Worm (Caenorhabditis elegans) whole organism, L1 larva: ENCODE results near the gene nspb-7.
A peak's percentile ranks its signal among the peaks of the same experiment; 100 is the strongest.

Experiments used
- C16A3.4 ChIP-seq: fragments of 150-350 bp; optimal IDR thresholded peaks from 2 replicates; lab custom pipeline; 2014; ENCODE audit warnings: missing biosample characterization, missing genetic modification characterization
- C34B4.2 ChIP-seq: sonication (generic microtip); optimal IDR thresholded peaks from 2 replicates; lab custom pipeline; 2017; ENCODE audit warnings: mild to moderate bottlenecking, missing genetic modification characterization, missing compliant biosample characterization
- F16B12.6 ChIP-seq: fragments of 150-350 bp; optimal IDR thresholded peaks from 2 replicates; lab custom pipeline; 2014; ENCODE audit warnings: missing biosample characterization, missing genetic modification characterization
- Y116A8C.19 ChIP-seq: sonication (generic microtip); optimal IDR thresholded peaks from 2 replicates; lab custom pipeline; 2016; ENCODE audit warnings: missing compliant biosample characterization, missing genetic modification characterization, borderline replicate concordance
- blmp-1 ChIP-seq: fragments of 150-350 bp; optimal IDR thresholded peaks from 2 replicates; lab custom pipeline; 2014; ENCODE audit warnings: missing biosample characterization, missing genetic modification characterization
- ceh-90 ChIP-seq: sonication (generic microtip); optimal IDR thresholded peaks from 2 replicates; lab custom pipeline; 2016; ENCODE audit warnings: missing genetic modification characterization, missing compliant biosample characterization
- ces-1 ChIP-seq: fragments of 150-350 bp; optimal IDR thresholded peaks from 2 replicates; lab custom pipeline; 2014; ENCODE audit warnings: missing biosample characterization, missing genetic modification reagents, missing genetic modification characterization
- dpl-1 ChIP-seq, 3 experiments: fragments of 150-350 bp in 2 of 3; sonication (generic microtip) in 1 of 3; optimal IDR thresholded peaks; 2 replicates each; lab custom pipeline; 2014 to 2017; ENCODE audit warnings: missing biosample characterization in 3 of 3, missing genetic modification characterization in 3 of 3, missing genetic modification reagents in 3 of 3
- dsc-1 ChIP-seq: sonication (generic microtip); optimal IDR thresholded peaks from 2 replicates; lab custom pipeline; 2016; ENCODE audit warnings: mild to moderate bottlenecking, missing genetic modification characterization, missing compliant biosample characterization
- efl-1 ChIP-seq, 4 experiments: fragments of 150-350 bp; optimal IDR thresholded peaks in 3 of 4; peaks in 1 of 4; 1 replicate in 1 of 4; 2 replicates in 3 of 4; lab custom pipeline; 2014; ENCODE audit warnings: missing biosample characterization in 2 of 4, missing genetic modification characterization in 2 of 4, missing genetic modification reagents in 2 of 4
- elt-2 ChIP-seq: sonication (generic microtip); optimal IDR thresholded peaks from 2 replicates; lab custom pipeline; 2016; ENCODE audit warnings: missing genetic modification characterization, mild to moderate bottlenecking, inconsistent platforms, missing compliant biosample characterization, missing genetic modification reagents
- ets-5 ChIP-seq: fragments of 200-800 bp; sonication (Bioruptor generic); IDR thresholded peaks from 2 replicates; pipeline ENCODE4 v1.3.6; 2022; ENCODE audit warnings: missing genetic modification characterization, missing compliant biosample characterization
- fkh-10 ChIP-seq: sonication (generic microtip); optimal IDR thresholded peaks from 2 replicates; lab custom pipeline; 2017; ENCODE audit warnings: missing biosample characterization, missing genetic modification reagents, missing genetic modification characterization
- fkh-8 ChIP-seq: sonication (generic microtip); optimal IDR thresholded peaks from 2 replicates; lab custom pipeline; 2016; ENCODE audit warnings: mild to moderate bottlenecking, missing genetic modification characterization, missing compliant biosample characterization
- isw-1 ChIP-seq: fragments of 200-800 bp; sonication (Bioruptor generic); IDR thresholded peaks from 2 replicates; pipeline ENCODE4 v1.3.6; 2022; ENCODE audit warnings: missing genetic modification characterization, missing compliant biosample characterization
- lin-14 ChIP-seq: fragments of 200-800 bp; sonication (Bioruptor generic); optimal IDR thresholded peaks from 2 replicates; lab custom pipeline; 2018; ENCODE audit warnings: mild to moderate bottlenecking, missing genetic modification characterization, moderate library complexity, missing compliant biosample characterization
- lin-15B ChIP-seq: fragments of 150-350 bp; sonication (generic microtip); optimal IDR thresholded peaks from 3 replicates; lab custom pipeline; 2014; ENCODE audit warnings: missing biosample characterization, missing genetic modification characterization
- lin-35 ChIP-seq, 2 experiments: fragments of 150-350 bp; optimal IDR thresholded peaks; 2 replicates each; lab custom pipeline; 2014; ENCODE audit warnings: missing biosample characterization in 2 of 2, missing genetic modification characterization in 2 of 2, missing genetic modification reagents in 2 of 2
- lir-3 ChIP-seq: sonication (generic microtip); optimal IDR thresholded peaks from 2 replicates; lab custom pipeline; 2016; ENCODE audit warnings: mild to moderate bottlenecking, missing genetic modification characterization, moderate library complexity, missing compliant biosample characterization; ENCODE audit not compliant: poor library complexity
- lsy-2 ChIP-seq, 2 experiments: fragments of 150-350 bp; optimal IDR thresholded peaks; 2 replicates each; lab custom pipeline; 2014; ENCODE audit warnings: missing biosample characterization in 2 of 2, missing genetic modification characterization in 2 of 2
- mep-1 ChIP-seq: fragments of 150-350 bp; optimal IDR thresholded peaks from 2 replicates; lab custom pipeline; 2014; ENCODE audit warnings: missing biosample characterization, missing genetic modification characterization
- nhr-237 ChIP-seq: fragments of 150-350 bp; optimal IDR thresholded peaks from 2 replicates; lab custom pipeline; 2014; ENCODE audit warnings: missing biosample characterization, missing genetic modification characterization
- nhr-47 ChIP-seq: sonication (generic microtip); optimal IDR thresholded peaks from 2 replicates; lab custom pipeline; 2016; ENCODE audit warnings: mild to moderate bottlenecking, missing genetic modification characterization, moderate library complexity, missing compliant biosample characterization
- nhr-71 ChIP-seq: sonication (generic microtip); optimal IDR thresholded peaks from 2 replicates; lab custom pipeline; 2016; ENCODE audit warnings: mild to moderate bottlenecking, missing genetic modification characterization, moderate library complexity, missing compliant biosample characterization
- nhr-77 ChIP-seq: fragments of 150-350 bp; optimal IDR thresholded peaks from 2 replicates; lab custom pipeline; 2014; ENCODE audit warnings: missing biosample characterization, missing genetic modification characterization
- nhr-85 ChIP-seq: sonication (generic microtip); peaks from one replicate; lab custom pipeline; 2016; ENCODE audit warnings: missing genetic modification characterization, inconsistent platforms, missing compliant biosample characterization
- nhr-90 ChIP-seq: sonication (generic microtip); optimal IDR thresholded peaks from 2 replicates; lab custom pipeline; 2016; ENCODE audit warnings: mild to moderate bottlenecking, missing genetic modification characterization, missing compliant biosample characterization; ENCODE audit not compliant: poor library complexity
- pax-3 ChIP-seq: fragments of 200-800 bp; sonication (Bioruptor generic); optimal IDR thresholded peaks from 2 replicates; lab custom pipeline; 2018; ENCODE audit warnings: mild to moderate bottlenecking, missing genetic modification characterization, moderate library complexity, missing compliant biosample characterization
- rnt-1 ChIP-seq: sonication (generic microtip); optimal IDR thresholded peaks from 2 replicates; lab custom pipeline; 2016; ENCODE audit warnings: mild to moderate bottlenecking, missing genetic modification characterization, moderate library complexity, missing compliant biosample characterization
- skn-1 ChIP-seq: fragments of 150-350 bp; optimal IDR thresholded peaks from 2 replicates; lab custom pipeline; 2014; ENCODE audit warnings: missing biosample characterization, missing genetic modification characterization
- snu-23 ChIP-seq: sonication (generic microtip); optimal IDR thresholded peaks from 2 replicates; lab custom pipeline; 2016; ENCODE audit warnings: missing genetic modification characterization, missing compliant biosample characterization
- sox-4 ChIP-seq: sonication (generic microtip); optimal IDR thresholded peaks from 2 replicates; lab custom pipeline; 2016; ENCODE audit warnings: missing genetic modification characterization, missing compliant biosample characterization
- sup-37 ChIP-seq: fragments of 200-800 bp; sonication (Bioruptor generic); optimal IDR thresholded peaks from 2 replicates; lab custom pipeline; 2018; ENCODE audit warnings: mild to moderate bottlenecking, missing genetic modification characterization, missing compliant biosample characterization
- tbx-2 ChIP-seq: sonication (generic microtip); optimal IDR thresholded peaks from 2 replicates; lab custom pipeline; 2016; ENCODE audit warnings: missing genetic modification characterization, missing compliant biosample characterization
- unc-98 ChIP-seq: fragments of 200-800 bp; sonication (Bioruptor generic); IDR thresholded peaks from 2 replicates; pipeline ENCODE4 v1.3.6; 2022; ENCODE audit warnings: missing genetic modification characterization, missing compliant biosample characterization
- vab-15 ChIP-seq: sonication (generic microtip); optimal IDR thresholded peaks from 2 replicates; lab custom pipeline; 2017; ENCODE audit warnings: missing genotype, mild to moderate bottlenecking, missing genetic modification characterization, missing compliant biosample characterization
- ztf-11 ChIP-seq, 2 experiments: sonication (generic microtip); optimal IDR thresholded peaks; 2 replicates each; lab custom pipeline; 2016 to 2017; ENCODE audit warnings: missing genetic modification characterization in 2 of 2, missing biosample characterization in 1 of 2, missing compliant biosample characterization in 1 of 2

nspb-7 gene

ce11 chrII:14561549-14562115, 16.5 kb upstream of the nspb-7 start, which contains the start of gene mog-4 (continued):
- TF ChIP-seq tbx-2 (tag; lab: Kevin White, UChicago) (peak; percentile 97), mep-1 (tag; lab: Kevin White, UChicago) (peak; percentile 88), lsy-2 (tag; optimal IDR thresholded peaks at IDR 0.05; lab: Kevin White, UChicago) (peak; percentile 98), dpl-1 (GFP tag; optimal IDR thresholded peaks at IDR 0.05; lab: Kevin White, UChicago) (peak; percentile 74 to 83 (median 77)), dsc-1 (tag; lab: Kevin White, UChicago) (peak; percentile 98), sox-4 (tag; lab: Kevin White, UChicago) (peak; percentile 93), sup-37 (peak; percentile 83), ces-1 (GFP tag; lab: Kevin White, UChicago) (peak; percentile 34), ets-5 (GFP tag; lab: Robert Waterston, UW) (peak; percentile 92; the same call in 1 of the 2 replicates), ztf-11 (tag; optimal IDR thresholded peaks at IDR 0.05; lab: Kevin White, UChicago) (peak in 1 of 2 experiments; percentile 96), C16A3.4 (peak; percentile 82), pax-3 (tag; lab: Kevin White, UChicago) (peak; percentile 98), nhr-71 (tag; lab: Kevin White, UChicago) (peak; percentile 99), snu-23 (peak; percentile 98), lin-15B (tag; lab: Kevin White, UChicago) (peak; percentile 73), blmp-1 (tag; lab: Kevin White, UChicago) (peak; percentile 49), unc-98 (GFP tag; lab: Robert Waterston, UW) (peak; percentile 100), elt-2 (tag; lab: Kevin White, UChicago) (peak; percentile 86), vab-15 (tag; lab: Kevin White, UChicago) (peak; percentile 91), isw-1 (GFP tag; lab: Robert Waterston, UW) (peak; percentile 100), lin-35 (GFP tag; optimal IDR thresholded peaks at IDR 0.05; lab: Kevin White, UChicago) (peak; percentile 69 to 86), ceh-90 (peak; percentile 82), skn-1 (tag; lab: Kevin White, UChicago) (peak; percentile 33), nhr-85 (peak; percentile 98), nhr-237 (peak; percentile 46), nhr-77 (tag; lab: Kevin White, UChicago) (peak; percentile 95), fkh-10 (GFP tag; lab: Kevin White, UChicago) (peak; percentile 65), Y116A8C.19 (tag; lab: Kevin White, UChicago) (peak; percentile 59), fkh-8 (peak; percentile 98), C34B4.2 (tag; lab: Kevin White, UChicago) (peak; percentile 54), lir-3 (peak; percentile 99)

- TF ChIP-seq lsy-2 (tag; optimal IDR thresholded peaks at IDR 0.05; lab: Kevin White, UChicago) (peak; percentile 78 to 95), F16B12.6 (tag; lab: Kevin White, UChicago) (peak; percentile 57), lin-14 (GFP tag; lab: Kevin White, UChicago) (peak; percentile 21), snu-23 (peak; percentile 8), C16A3.4 (peak; percentile 6), nhr-71 (tag; lab: Kevin White, UChicago) (peak; percentile 43), nhr-47 (tag; lab: Kevin White, UChicago) (peak; percentile 34), lir-3 (peak; percentile 47), nhr-90 (tag; lab: Kevin White, UChicago) (peak; percentile 6), isw-1 (GFP tag; lab: Robert Waterston, UW) (peak; percentile 21; the same call in 1 of the 2 replicates), rnt-1 (tag; lab: Kevin White, UChicago) (peak; percentile 26), lin-35 (GFP tag; optimal IDR thresholded peaks at IDR 0.05; lab: Kevin White, UChicago) (peak in 1 of 2 experiments; percentile 31), nhr-85 (peak; percentile 44), efl-1 (optimal IDR thresholded peaks at IDR 0.05; lab: Kevin White, UChicago) (peak; percentile 31 to 45), efl-1 (GFP tag; optimal IDR thresholded peaks at IDR 0.05 in 1 of 2; lab: Kevin White, UChicago) (peak in 1 of 2 experiments; percentile 91), dpl-1 (GFP tag; optimal IDR thresholded peaks at IDR 0.05; lab: Kevin White, UChicago) (peak in 1 of 3 experiments; percentile 38), ztf-11 (tag; optimal IDR thresholded peaks at IDR 0.05; lab: Kevin White, UChicago) (peak in 1 of 2 experiments; percentile 14)
Measured at ce11 chrII:14563766-14564370, 14.2 kb upstream of the nspb-7 start.
